Worm (Caenorhabditis elegans) whole organism, L4/young adult: ENCODE measurements around the gene srbc-20.

Source experiments
- W03F9.2 ChIP-seq: fragments of 150-350 bp; optimal IDR thresholded peaks from 2 replicates; lab custom pipeline; 2014; ENCODE audit warnings: missing biosample characterization, missing genetic modification characterization
- him-1 ChIP-seq: sonication (generic microtip); optimal IDR thresholded peaks from 2 replicates; lab custom pipeline; 2016; ENCODE audit warnings: missing genotype, missing genetic modification reagents, missing genetic modification characterization, missing compliant biosample characterization

DNA sequence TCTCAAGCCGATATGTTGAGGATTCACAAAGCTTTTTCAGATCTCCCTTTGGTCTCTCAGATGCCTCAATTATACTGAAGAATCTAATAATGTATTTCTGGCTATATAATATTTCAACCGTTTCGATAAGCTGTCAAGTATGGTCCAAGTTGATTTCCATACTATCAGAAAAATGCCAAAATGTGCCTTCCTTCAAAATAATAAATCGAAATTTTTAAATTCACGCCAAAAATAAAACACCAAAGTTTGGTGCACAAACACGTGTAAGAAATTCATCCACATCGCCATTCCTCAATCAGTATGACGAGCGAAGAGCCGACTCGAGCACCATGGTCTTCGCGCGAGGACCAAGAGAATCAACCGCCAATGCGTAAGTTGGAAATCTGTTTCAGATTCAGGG is 27.4 kb upstream of the srbc-20 start, which contains the start of gene F22F7.11:
- no peak for TF ChIP-seq him-1 (tag; lab: Kevin White, UChicago)
- TF ChIP-seq W03F9.2 (tag; lab: Kevin White, UChicago), result no peak
